Fruit fly (Drosophila melanogaster): ENCODE results near the gene Gcna.

- TF ChIP-seq Crg-1 (GFP tag; optimal IDR thresholded peaks at IDR 0.05) (peak; percentile 76), CG12768 (GFP tag; optimal IDR thresholded peaks at IDR 0.05) (peak; percentile 58), Hr96 (GFP tag; optimal IDR thresholded peaks at IDR 0.05) (no peak), toe (GFP tag; optimal IDR thresholded peaks at IDR 0.05) (no peak), kay (GFP tag; ENCODE audit: borderline replicate concordance) (no peak)
Observed at dm6 chrX:1877107-1877736, 11.6 kb upstream of the Gcna start, which contains the start of the genes CG14817 and CG14805.
